Worm (Caenorhabditis elegans): ENCODE measurements around the gene ergi-1.

ergi-1 gene

DNA sequence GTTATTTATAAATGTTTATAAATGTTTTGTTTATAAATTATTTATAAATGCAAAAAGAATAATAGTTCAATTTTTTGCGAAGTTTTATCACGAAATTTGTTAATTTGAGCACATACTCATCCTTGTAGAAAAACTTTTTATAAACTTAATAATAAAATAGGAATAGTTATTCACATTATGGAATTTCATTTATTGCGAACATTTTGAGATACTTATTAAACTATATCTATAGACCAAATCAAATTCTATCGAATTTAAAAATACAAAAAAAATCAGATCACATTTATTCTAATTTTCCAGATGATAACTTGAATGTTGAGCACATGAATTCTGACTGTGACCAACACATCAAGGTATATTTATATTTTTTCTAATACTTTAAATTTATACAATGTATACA, 16.2 kb downstream of the ergi-1 start, which contains the start of gene Y102A11A.3:
TSS of gene Y102A11A.3 (plus strand) at position 301 of the 400 bp plus-strand sequence.
- TF ChIP-seq klf-2 (GFP tag; conservative IDR thresholded peaks at IDR 0.05) (no peak), ztf-29 (GFP tag; IDR thresholded peaks at IDR 0.05) (no peak), flt-1 (GFP tag; IDR thresholded peaks at IDR 0.05) (no peak), cog-1 (tag; optimal IDR thresholded peaks at IDR 0.05) (no peak), T22C8.4 (GFP tag; IDR thresholded peaks at IDR 0.05) (no peak), tab-1 (GFP tag; IDR thresholded peaks at IDR 0.05) (no peak), med-1 (GFP tag; optimal IDR thresholded peaks at IDR 0.05; ENCODE audit: insufficient read depth) (no peak), ref-1 (GFP tag; conservative IDR thresholded peaks at IDR 0.05) (no peak), ztf-23 (GFP tag; IDR thresholded peaks at IDR 0.05) (no peak)

DNA sequence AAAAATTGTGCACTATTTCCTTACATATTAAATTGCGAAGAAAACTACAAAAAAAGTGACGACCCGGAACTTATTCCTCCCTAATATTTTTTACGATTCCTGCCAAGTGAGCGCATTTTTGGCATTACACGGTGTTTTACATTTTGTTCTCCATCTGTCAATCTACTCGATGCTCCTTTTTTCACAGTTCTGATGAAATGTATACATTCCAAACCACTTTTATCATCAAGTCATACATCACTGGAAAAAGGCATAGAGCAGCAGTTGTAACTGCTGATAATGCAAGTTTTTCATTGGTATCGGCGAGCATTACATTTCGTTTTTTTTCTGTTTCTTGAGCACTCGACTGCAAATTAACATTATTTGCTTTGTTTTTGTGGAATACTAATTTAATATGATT, 16.9 kb downstream of the ergi-1 start:
- TF ChIP-seq tab-1 (GFP tag; IDR thresholded peaks at IDR 0.05) (no peak), cog-1 (tag; optimal IDR thresholded peaks at IDR 0.05) (no peak), flt-1 (GFP tag; IDR thresholded peaks at IDR 0.05) (no peak), ref-1 (GFP tag; conservative IDR thresholded peaks at IDR 0.05) (no peak), ztf-29 (GFP tag; IDR thresholded peaks at IDR 0.05) (no peak), T22C8.4 (GFP tag; IDR thresholded peaks at IDR 0.05) (no peak), klf-2 (GFP tag; conservative IDR thresholded peaks at IDR 0.05) (no peak), med-1 (GFP tag; optimal IDR thresholded peaks at IDR 0.05; ENCODE audit: insufficient read depth) (no peak), ztf-23 (GFP tag; IDR thresholded peaks at IDR 0.05) (no peak)

DNA sequence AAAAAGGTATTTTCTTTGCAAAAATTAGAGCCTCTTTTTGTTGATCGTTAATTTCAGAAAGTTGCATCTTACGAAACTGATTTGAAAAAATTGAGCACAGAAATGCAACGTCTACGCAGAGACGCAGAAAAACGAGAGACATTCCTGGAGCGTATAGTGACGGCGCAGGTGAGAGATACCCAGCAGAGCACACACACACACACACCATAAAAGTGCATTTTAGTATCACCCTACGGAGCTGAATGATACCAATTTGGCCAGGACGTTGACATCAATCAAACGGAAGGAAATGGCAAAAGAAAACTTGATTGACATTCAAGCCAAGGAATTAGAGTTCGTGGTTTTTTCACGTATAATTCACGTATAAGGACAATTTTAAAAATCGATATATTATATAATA, 20.6 kb downstream of the ergi-1 start:
- TF ChIP-seq T22C8.4 (GFP tag; IDR thresholded peaks at IDR 0.05) = no peak
- no peak for TF ChIP-seq klf-2 (GFP tag; conservative IDR thresholded peaks at IDR 0.05)
- TF ChIP-seq med-1 (GFP tag; optimal IDR thresholded peaks at IDR 0.05; ENCODE audit: insufficient read depth) = no peak
- no peak for TF ChIP-seq cog-1 (tag; optimal IDR thresholded peaks at IDR 0.05)
- TF ChIP-seq flt-1 (GFP tag; IDR thresholded peaks at IDR 0.05) = 0 out of 2 replicates have a peak, but pooled peaks have one; percentile 26

DNA sequence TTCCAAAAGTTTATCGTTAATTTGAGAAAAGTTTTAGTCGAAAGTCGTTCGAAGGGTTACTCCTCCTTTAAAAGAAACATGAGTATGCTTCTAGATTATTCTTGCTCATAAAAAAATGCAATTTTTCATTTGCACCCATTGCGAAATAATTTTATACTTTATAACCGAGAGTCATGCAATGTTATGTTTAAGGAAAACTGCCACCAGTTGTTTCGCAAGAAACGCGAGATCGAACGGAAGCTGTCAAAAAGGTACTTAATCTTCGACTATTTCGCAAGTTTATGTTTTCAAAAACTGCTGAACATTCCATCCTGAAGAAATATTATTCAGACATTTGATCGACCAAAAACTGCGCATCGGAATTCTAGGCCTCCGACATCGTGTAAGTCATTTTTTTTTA, 21.2 kb downstream of the ergi-1 start:
- TF ChIP-seq med-1 (GFP tag; optimal IDR thresholded peaks at IDR 0.05; ENCODE audit: insufficient read depth) = no peak
- no peak for TF ChIP-seq flt-1 (GFP tag; IDR thresholded peaks at IDR 0.05)
- no peak for TF ChIP-seq klf-2 (GFP tag; conservative IDR thresholded peaks at IDR 0.05)
- no peak for TF ChIP-seq tab-1 (GFP tag; IDR thresholded peaks at IDR 0.05)
- TF ChIP-seq ztf-29 (GFP tag; IDR thresholded peaks at IDR 0.05) = no peak
- no peak for TF ChIP-seq ztf-23 (GFP tag; IDR thresholded peaks at IDR 0.05)
- TF ChIP-seq T22C8.4 (GFP tag; IDR thresholded peaks at IDR 0.05) = no peak

DNA sequence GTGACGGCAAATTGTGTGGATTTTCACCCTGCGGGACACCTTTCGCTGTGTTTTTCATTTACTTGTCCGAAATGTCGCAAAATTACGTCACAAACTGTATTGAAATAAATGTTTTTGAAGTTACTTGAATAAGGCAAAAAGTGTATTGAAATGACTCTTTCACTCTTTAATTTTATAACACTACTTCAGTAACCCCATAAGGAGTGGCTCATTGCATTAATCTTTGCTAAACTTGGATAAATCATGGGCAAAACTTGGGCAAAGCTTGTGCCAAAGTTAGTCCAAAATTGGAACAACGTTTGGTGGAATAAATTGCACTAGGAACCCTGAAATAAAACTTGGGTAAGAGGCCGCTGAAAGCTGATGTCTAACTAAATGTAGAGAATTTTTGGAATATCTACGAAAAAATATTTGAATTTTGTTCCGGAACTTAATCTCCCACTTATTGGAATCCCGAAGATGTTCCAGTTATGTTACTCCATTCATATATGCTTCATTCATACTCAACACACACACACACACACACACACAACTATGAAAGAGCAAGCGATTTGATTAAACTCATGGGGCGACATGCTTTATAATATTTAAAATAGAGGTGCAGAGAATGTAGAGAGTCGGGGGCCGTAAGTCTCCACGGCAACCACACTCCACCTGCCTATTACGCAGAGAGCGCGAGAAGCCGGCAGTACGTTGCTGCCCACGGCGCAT, 22.4 kb downstream of the ergi-1 start, which contains the start of gene Y102A11A.9:
TSS of gene Y102A11A.9 (plus strand) at position 661 of the 711 bp plus-strand sequence.
- no peak for TF ChIP-seq tab-1 (GFP tag; IDR thresholded peaks at IDR 0.05)
- no peak for TF ChIP-seq ztf-29 (GFP tag; IDR thresholded peaks at IDR 0.05)
- TF ChIP-seq ztf-23 (GFP tag; IDR thresholded peaks at IDR 0.05) = no peak
- TF ChIP-seq cog-1 (tag; optimal IDR thresholded peaks at IDR 0.05) = no peak
- no peak for TF ChIP-seq med-1 (GFP tag; optimal IDR thresholded peaks at IDR 0.05; ENCODE audit: insufficient read depth)
- TF ChIP-seq T22C8.4 (GFP tag; IDR thresholded peaks at IDR 0.05) = no peak
- TF ChIP-seq ref-1 (GFP tag; conservative IDR thresholded peaks at IDR 0.05) = no peak
- TF ChIP-seq flt-1 (GFP tag; IDR thresholded peaks at IDR 0.05) = no peak
- no peak for TF ChIP-seq klf-2 (GFP tag; conservative IDR thresholded peaks at IDR 0.05)

DNA sequence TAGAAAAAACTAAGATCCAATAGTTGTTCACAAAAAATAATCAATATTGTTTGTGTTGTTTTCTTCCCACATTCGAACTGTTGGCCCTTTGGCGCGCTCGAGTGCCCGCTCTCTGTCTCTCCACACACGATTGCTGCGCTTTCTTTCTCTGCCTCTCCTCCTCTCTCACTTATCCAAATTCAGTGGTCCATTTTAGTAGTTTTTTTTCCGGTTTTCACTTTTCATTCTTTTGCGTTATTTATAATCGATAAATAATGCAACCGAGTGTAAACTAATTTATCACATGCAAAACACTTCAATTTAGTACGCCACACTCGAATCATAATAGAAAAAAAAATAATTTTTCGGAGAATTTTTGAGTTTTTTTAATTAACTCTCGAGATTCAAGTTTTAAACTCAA, 34.6 kb downstream of the ergi-1 start:
- no peak for TF ChIP-seq T22C8.4 (GFP tag; IDR thresholded peaks at IDR 0.05)
- TF ChIP-seq klf-2 (GFP tag; conservative IDR thresholded peaks at IDR 0.05) = no peak
- no peak for TF ChIP-seq tab-1 (GFP tag; IDR thresholded peaks at IDR 0.05)
- TF ChIP-seq med-1 (GFP tag; optimal IDR thresholded peaks at IDR 0.05; ENCODE audit: insufficient read depth) = no peak

DNA sequence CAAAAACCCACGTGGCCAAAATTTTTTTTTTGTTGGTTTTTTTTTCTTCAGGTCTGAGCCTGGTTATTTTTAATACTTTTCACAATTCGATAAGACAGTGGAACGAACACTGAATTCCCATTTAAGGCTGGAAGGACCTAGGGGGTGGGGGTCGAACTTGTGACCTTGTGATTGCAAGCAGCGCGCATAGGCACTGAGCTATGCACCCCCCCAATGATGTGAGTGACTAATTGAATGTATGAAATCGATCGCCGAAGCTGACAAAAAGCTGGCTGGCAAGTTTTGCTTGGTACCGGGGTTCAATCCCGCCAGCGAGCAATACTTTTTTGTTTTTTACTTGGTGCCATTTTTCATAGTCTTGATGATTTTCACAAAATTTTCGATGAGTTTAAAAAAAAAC, 36.2 kb downstream of the ergi-1 start:
- TF ChIP-seq ztf-29 (GFP tag; IDR thresholded peaks at IDR 0.05) (no peak), T22C8.4 (GFP tag; IDR thresholded peaks at IDR 0.05) (no peak), med-1 (GFP tag; optimal IDR thresholded peaks at IDR 0.05; ENCODE audit: insufficient read depth) (no peak), flt-1 (GFP tag; IDR thresholded peaks at IDR 0.05) (no peak), cog-1 (tag; optimal IDR thresholded peaks at IDR 0.05) (no peak), ref-1 (GFP tag; conservative IDR thresholded peaks at IDR 0.05) (no peak), tab-1 (GFP tag; IDR thresholded peaks at IDR 0.05) (no peak)

DNA sequence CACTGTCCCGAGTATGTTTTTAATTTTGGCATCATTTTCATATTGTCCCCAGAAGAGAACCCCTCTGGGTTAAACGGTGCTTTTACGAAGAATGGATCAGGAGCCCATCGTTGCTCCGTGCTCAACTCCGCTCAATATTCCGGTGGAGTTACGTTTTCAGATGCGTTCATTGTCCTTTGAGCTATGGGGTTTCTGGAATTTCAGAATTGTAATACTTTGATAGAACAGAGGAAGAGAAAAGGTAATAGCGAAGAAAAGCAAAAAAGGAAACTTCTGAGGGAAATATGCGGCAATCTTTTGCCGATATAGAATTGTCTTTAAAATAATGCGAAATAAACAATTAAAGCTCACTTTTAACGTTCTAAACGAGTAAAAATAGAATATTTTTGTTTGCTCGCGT, 37.1 kb downstream of the ergi-1 start, which contains the start of gene Y40A1A.3:
TSS of gene Y40A1A.3 (minus strand) at position 101 of the 400 bp plus-strand sequence.
- TF ChIP-seq tab-1 (GFP tag; IDR thresholded peaks at IDR 0.05) = no peak
- TF ChIP-seq ztf-29 (GFP tag; IDR thresholded peaks at IDR 0.05) = no peak
- no peak for TF ChIP-seq T22C8.4 (GFP tag; IDR thresholded peaks at IDR 0.05)
- no peak for TF ChIP-seq flt-1 (GFP tag; IDR thresholded peaks at IDR 0.05)
- no peak for TF ChIP-seq klf-2 (GFP tag; conservative IDR thresholded peaks at IDR 0.05)
- TF ChIP-seq ztf-23 (GFP tag; IDR thresholded peaks at IDR 0.05) = no peak
- TF ChIP-seq ref-1 (GFP tag; conservative IDR thresholded peaks at IDR 0.05) = no peak
- no peak for TF ChIP-seq cog-1 (tag; optimal IDR thresholded peaks at IDR 0.05)
- no peak for TF ChIP-seq med-1 (GFP tag; optimal IDR thresholded peaks at IDR 0.05; ENCODE audit: insufficient read depth)

DNA sequence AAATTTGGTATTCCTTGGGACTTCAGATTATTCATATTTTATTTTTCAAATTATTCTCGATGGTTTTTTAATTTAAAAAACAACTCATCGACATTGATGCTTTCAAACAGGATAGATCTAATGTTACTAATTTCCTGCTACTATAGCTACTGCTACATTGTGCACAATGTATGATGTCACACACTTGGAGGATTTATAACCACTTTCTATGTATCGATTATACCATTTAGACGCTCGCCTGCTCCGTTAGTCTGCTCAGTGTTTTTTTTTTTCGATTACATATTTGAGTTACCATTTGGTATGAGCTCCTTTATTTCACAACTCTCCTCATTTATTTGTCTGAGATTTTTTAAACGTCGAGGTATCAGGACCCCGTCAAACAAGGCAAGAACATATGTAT, 44.6 kb downstream of the ergi-1 start, which contains the start of gene Y40A1A.2:
TSS of gene Y40A1A.2 (plus strand) at position 301 of the 400 bp plus-strand sequence.
- TF ChIP-seq ref-1 (GFP tag; conservative IDR thresholded peaks at IDR 0.05) (no peak), ztf-23 (GFP tag; IDR thresholded peaks at IDR 0.05) (no peak), med-1 (GFP tag; optimal IDR thresholded peaks at IDR 0.05; ENCODE audit: insufficient read depth) (no peak), cog-1 (tag; optimal IDR thresholded peaks at IDR 0.05) (no peak), T22C8.4 (GFP tag; IDR thresholded peaks at IDR 0.05) (no peak), ztf-29 (GFP tag; IDR thresholded peaks at IDR 0.05) (no peak), flt-1 (GFP tag; IDR thresholded peaks at IDR 0.05) (no peak), klf-2 (GFP tag; conservative IDR thresholded peaks at IDR 0.05) (no peak), tab-1 (GFP tag; IDR thresholded peaks at IDR 0.05) (no peak)

DNA sequence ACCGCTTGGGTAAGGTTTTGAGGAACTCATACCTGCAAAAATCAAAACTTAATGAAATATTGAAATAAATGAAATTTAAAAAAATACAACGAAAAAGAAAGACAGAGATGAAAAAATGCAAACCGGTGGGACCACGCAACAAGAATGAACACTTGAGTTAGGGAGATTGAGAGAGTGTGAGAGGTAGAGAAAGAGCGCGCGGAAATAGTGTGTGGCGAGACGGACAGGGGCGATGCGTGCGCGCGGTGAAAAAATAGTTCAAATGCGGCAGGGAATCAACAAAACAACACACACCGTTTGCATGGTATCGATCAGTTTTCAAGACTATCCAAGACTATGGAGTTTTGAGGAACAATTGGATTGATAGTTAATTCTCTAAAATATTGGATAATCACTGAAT, 45.5 kb downstream of the ergi-1 start, which contains the start of gene meg-3:
TSS of gene meg-3 (minus strand) at position 32 of the 400 bp plus-strand sequence.
- TF ChIP-seq ztf-29 (GFP tag; IDR thresholded peaks at IDR 0.05) (no peak), ref-1 (GFP tag; conservative IDR thresholded peaks at IDR 0.05) (no peak), med-1 (GFP tag; optimal IDR thresholded peaks at IDR 0.05; ENCODE audit: insufficient read depth) (no peak), klf-2 (GFP tag; conservative IDR thresholded peaks at IDR 0.05) (no peak), ztf-23 (GFP tag; IDR thresholded peaks at IDR 0.05) (no peak), flt-1 (GFP tag; IDR thresholded peaks at IDR 0.05) (no peak), tab-1 (GFP tag; IDR thresholded peaks at IDR 0.05) (no peak), cog-1 (tag; optimal IDR thresholded peaks at IDR 0.05) (no peak), T22C8.4 (GFP tag; IDR thresholded peaks at IDR 0.05) (no peak)

All from whole organism, midembryonic.